Worm (Caenorhabditis elegans): ENCODE results near the gene C35D10.10.

DNA sequence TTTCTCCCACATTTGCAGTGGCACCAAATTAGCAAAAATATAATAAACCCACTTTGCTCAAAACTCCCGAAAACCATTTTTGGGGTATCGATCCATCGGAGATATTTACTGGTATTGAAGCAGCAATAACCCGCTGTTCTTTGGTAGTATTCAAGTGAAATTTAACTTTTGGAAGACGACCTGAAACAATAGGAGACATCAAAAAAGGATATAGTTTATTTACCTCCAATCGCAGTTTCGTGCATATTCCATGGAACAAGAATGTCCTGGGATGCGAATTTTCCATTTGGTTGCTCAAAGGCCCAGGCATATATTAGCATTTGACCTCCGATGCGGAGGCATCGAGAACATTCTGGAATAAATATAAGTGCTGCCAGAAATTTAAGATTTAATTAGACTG lies 11.8 kb upstream of the C35D10.10 start:
- no peak for TF ChIP-seq tag-97 (GFP tag; IDR thresholded peaks at IDR 0.05)
- TF ChIP-seq nhr-237 (tag; optimal IDR thresholded peaks at IDR 0.05): no peak
- TF ChIP-seq fkh-10 (GFP tag; optimal IDR thresholded peaks at IDR 0.05): no peak
- no peak for TF ChIP-seq nhr-77 (tag; optimal IDR thresholded peaks at IDR 0.05)
- TF ChIP-seq mdt-29 (GFP tag; IDR thresholded peaks at IDR 0.05): no peak
- TF ChIP-seq lin-13 (GFP tag; optimal IDR thresholded peaks at IDR 0.05): no peak

All from whole organism, L4 larva.